Worm (Caenorhabditis elegans) whole organism, L4 larva: ENCODE data around the gene mut-14.
A peak's percentile ranks its signal among the peaks of the same experiment; 100 is the strongest.

Experiments
- F10B5.3 ChIP-seq: sonication (generic microtip); optimal IDR thresholded peaks from 2 replicates; lab custom pipeline; 2016; ENCODE audit warnings: mild to moderate bottlenecking, missing genetic modification characterization, missing compliant biosample characterization
- F26F4.8 ChIP-seq: fragments of 200-800 bp; sonication (Bioruptor generic); conservative IDR thresholded peaks from 2 replicates; pipeline ENCODE4 v1.3.6; 2022; ENCODE audit warnings: missing genetic modification characterization, missing compliant biosample characterization
- R02D3.7 ChIP-seq: fragments of 150-350 bp; sonication (generic microtip); optimal IDR thresholded peaks from 3 replicates; lab custom pipeline; 2014; ENCODE audit warnings: missing biosample characterization, missing genetic modification characterization
- T26A8.4 ChIP-seq: fragments of 200-800 bp; sonication (Bioruptor generic); IDR thresholded peaks from 2 replicates; pipeline ENCODE4 v1.3.6; 2022; ENCODE audit warnings: missing genetic modification characterization, missing compliant biosample characterization
- Y105C5A.15 ChIP-seq: fragments of 200-800 bp; sonication (Bioruptor generic); IDR thresholded peaks from 2 replicates; pipeline ENCODE4 v1.3.6; 2022; ENCODE audit warnings: missing genetic modification characterization, missing compliant biosample characterization
- Y5F2A.4 ChIP-seq: fragments of 200-800 bp; sonication (Bioruptor generic); optimal IDR thresholded peaks from 2 replicates; lab custom pipeline; 2018; ENCODE audit warnings: mild to moderate bottlenecking, missing genetic modification characterization, missing compliant biosample characterization
- Y75B8A.6 ChIP-seq: fragments of 200-800 bp; sonication (Bioruptor generic); IDR thresholded peaks from 2 replicates; pipeline ENCODE4 v1.3.6; 2022; ENCODE audit warnings: missing genetic modification reagents, missing genetic modification characterization, missing compliant biosample characterization
- ZK546.5 ChIP-seq, 2 experiments: sonication (generic microtip); optimal IDR thresholded peaks; 2 replicates each; lab custom pipeline; 2017; ENCODE audit warnings: missing biosample characterization in 2 of 2, missing genetic modification characterization in 2 of 2
- aha-1 ChIP-seq: fragments of 150-350 bp; peaks from one replicate; lab custom pipeline; 2014; ENCODE audit warnings: missing biosample characterization, missing genetic modification characterization
- aly-2 ChIP-seq: sonication (generic microtip); optimal IDR thresholded peaks from 2 replicates; lab custom pipeline; 2018; ENCODE audit warnings: missing biosample characterization, missing genetic modification characterization
- ama-1 ChIP-seq: fragments of 150-350 bp; optimal IDR thresholded peaks from 2 replicates; lab custom pipeline; 2014; ENCODE audit warnings: inconsistent platforms, mixed read lengths
- arid-1 ChIP-seq: fragments of 200-800 bp; sonication (Bioruptor generic); conservative IDR thresholded peaks from 2 replicates; pipeline ENCODE4 v1.3.6; 2022; ENCODE audit warnings: missing genetic modification reagents, missing genetic modification characterization, missing compliant biosample characterization
- ceh-20 ChIP-seq: fragments of 200-800 bp; sonication (Bioruptor generic); IDR thresholded peaks from 2 replicates; pipeline ENCODE4 v1.3.6; 2022; ENCODE audit warnings: missing genetic modification reagents, missing genetic modification characterization, missing compliant biosample characterization
- ceh-32 ChIP-seq: sonication (generic microtip); optimal IDR thresholded peaks from 2 replicates; lab custom pipeline; 2016; ENCODE audit warnings: mild to moderate bottlenecking, missing genetic modification characterization, missing compliant biosample characterization; ENCODE audit not compliant: poor library complexity
- ceh-62 ChIP-seq: sonication (generic microtip); optimal IDR thresholded peaks from 2 replicates; lab custom pipeline; 2017; ENCODE audit warnings: missing biosample characterization, missing genetic modification characterization
- ceh-82 ChIP-seq: sonication (generic microtip); optimal IDR thresholded peaks from 2 replicates; lab custom pipeline; 2017; ENCODE audit warnings: missing biosample characterization, missing genetic modification characterization
- daf-12 ChIP-seq: fragments of 150-350 bp; optimal IDR thresholded peaks from 2 replicates; lab custom pipeline; 2014; ENCODE audit warnings: missing biosample characterization, missing genetic modification reagents, missing genetic modification characterization
- dmd-8 ChIP-seq: fragments of 200-800 bp; sonication (Bioruptor generic); IDR thresholded peaks from 2 replicates; pipeline ENCODE4 v1.3.6; 2022; ENCODE audit warnings: missing genetic modification characterization, missing compliant biosample characterization
- dve-1 ChIP-seq: sonication (generic microtip); optimal IDR thresholded peaks from 2 replicates; lab custom pipeline; 2017; ENCODE audit warnings: antibody characterized with exemption, mild to moderate bottlenecking, missing genetic modification characterization, missing compliant biosample characterization; ENCODE audit not compliant: insufficient read depth
- egl-27 ChIP-seq: sonication (generic microtip); optimal IDR thresholded peaks from 3 replicates; lab custom pipeline; 2017; ENCODE audit warnings: missing biosample characterization, missing genetic modification reagents, missing genetic modification characterization
- fkh-10 ChIP-seq: fragments of 150-350 bp; optimal IDR thresholded peaks from 2 replicates; lab custom pipeline; 2014; ENCODE audit warnings: missing biosample characterization, missing genetic modification reagents, missing genetic modification characterization
- hif-1 ChIP-seq, 2 experiments: sonication (generic microtip); optimal IDR thresholded peaks; 2 replicates each; lab custom pipeline; 2016 to 2017; ENCODE audit warnings: missing compliant biosample characterization in 2 of 2, missing genetic modification characterization in 2 of 2, missing genetic modification reagents in 2 of 2, missing genotype in 2 of 2, mild to moderate bottlenecking in 1 of 2
- hlh-11 ChIP-seq: fragments of 200-800 bp; sonication (Bioruptor generic); optimal IDR thresholded peaks from 2 replicates; lab custom pipeline; 2018; ENCODE audit warnings: mild to moderate bottlenecking, missing genetic modification characterization, missing compliant biosample characterization
- lin-1 ChIP-seq: fragments of 200-800 bp; sonication (Bioruptor generic); IDR thresholded peaks from 2 replicates; pipeline ENCODE4 v1.3.6; 2022; ENCODE audit warnings: missing genetic modification reagents, missing genetic modification characterization, missing compliant biosample characterization
- lin-13 ChIP-seq: fragments of 150-350 bp; optimal IDR thresholded peaks from 2 replicates; lab custom pipeline; 2014; ENCODE audit warnings: missing biosample characterization, missing genetic modification reagents, missing genetic modification characterization
- lin-15B ChIP-seq: fragments of 150-350 bp; sonication (generic microtip); optimal IDR thresholded peaks from 3 replicates; lab custom pipeline; 2014; ENCODE audit warnings: missing biosample characterization, missing genetic modification characterization
- lin-29 ChIP-seq: fragments of 200-800 bp; sonication (Bioruptor generic); IDR thresholded peaks from 2 replicates; pipeline ENCODE4 v1.3.6; 2022; ENCODE audit warnings: missing genetic modification reagents, missing genetic modification characterization, missing compliant biosample characterization
- lin-39 ChIP-seq: fragments of 150-350 bp; optimal IDR thresholded peaks from 2 replicates; lab custom pipeline; 2014; ENCODE audit warnings: missing biosample characterization, missing genetic modification reagents, missing genetic modification characterization
- madf-9 ChIP-seq: fragments of 200-800 bp; sonication (Bioruptor generic); conservative IDR thresholded peaks from 2 replicates; pipeline ENCODE4 v1.3.6; 2022; ENCODE audit warnings: missing genetic modification reagents, missing genetic modification characterization, missing compliant biosample characterization
- mdl-1 ChIP-seq, 2 experiments: fragments of 150-350 bp in 1 of 2; sonication (generic microtip) in 1 of 2; optimal IDR thresholded peaks; 2 replicates each; lab custom pipeline; 2014 to 2017; ENCODE audit warnings: missing biosample characterization in 2 of 2, missing genetic modification characterization in 2 of 2
- mxl-2 ChIP-seq: fragments of 200-800 bp; sonication (Bioruptor generic); conservative IDR thresholded peaks from 2 replicates; pipeline ENCODE4 v1.3.6; 2022; ENCODE audit warnings: missing genetic modification reagents, missing genetic modification characterization, missing compliant biosample characterization
- mxl-3 ChIP-seq: fragments of 200-800 bp; sonication (Bioruptor generic); optimal IDR thresholded peaks from 2 replicates; lab custom pipeline; 2018; ENCODE audit warnings: mild to moderate bottlenecking, missing genetic modification characterization, missing compliant biosample characterization
- nhr-10 ChIP-seq: fragments of 150-350 bp; optimal IDR thresholded peaks from 2 replicates; lab custom pipeline; 2014; ENCODE audit warnings: missing biosample characterization, missing genetic modification characterization
- nhr-28 ChIP-seq: fragments of 150-350 bp; optimal IDR thresholded peaks from 2 replicates; lab custom pipeline; 2014; ENCODE audit warnings: missing biosample characterization, missing genetic modification characterization
- nhr-41 ChIP-seq: fragments of 200-800 bp; sonication (Bioruptor generic); IDR thresholded peaks from 2 replicates; pipeline ENCODE4 v1.3.6; 2022; ENCODE audit warnings: missing genetic modification reagents, missing genetic modification characterization, missing compliant biosample characterization
- nhr-42 ChIP-seq: fragments of 200-800 bp; sonication (Bioruptor generic); IDR thresholded peaks from 2 replicates; pipeline ENCODE4 v1.3.6; 2022; ENCODE audit warnings: missing genetic modification characterization, missing compliant biosample characterization
- nhr-6 ChIP-seq: fragments of 150-350 bp; optimal IDR thresholded peaks from 2 replicates; lab custom pipeline; 2014; ENCODE audit warnings: missing biosample characterization, missing genetic modification characterization
- nhr-76 ChIP-seq: fragments of 150-350 bp; optimal IDR thresholded peaks from 2 replicates; lab custom pipeline; 2014; ENCODE audit warnings: missing biosample characterization, missing genetic modification characterization
- nhr-77 ChIP-seq: fragments of 150-350 bp; optimal IDR thresholded peaks from 2 replicates; lab custom pipeline; 2014; ENCODE audit warnings: missing biosample characterization, missing genetic modification characterization
- php-3 ChIP-seq: fragments of 200-800 bp; sonication (Bioruptor generic); IDR thresholded peaks from 2 replicates; pipeline ENCODE4 v1.3.6; 2022; ENCODE audit warnings: missing genetic modification reagents, missing genetic modification characterization, missing compliant biosample characterization
- saeg-2 ChIP-seq: fragments of 200-800 bp; sonication (Bioruptor generic); IDR thresholded peaks from 2 replicates; pipeline ENCODE4 v1.3.6; 2022; ENCODE audit warnings: missing genetic modification reagents, missing genetic modification characterization, missing compliant biosample characterization
- skn-1 ChIP-seq: fragments of 150-350 bp; optimal IDR thresholded peaks from 2 replicates; lab custom pipeline; 2014; ENCODE audit warnings: missing biosample characterization, missing genetic modification characterization
- tag-97 ChIP-seq: fragments of 200-800 bp; sonication (Bioruptor generic); IDR thresholded peaks from 2 replicates; pipeline ENCODE4 v1.3.6; 2022; ENCODE audit warnings: missing genetic modification characterization, missing compliant biosample characterization
- unc-62 ChIP-seq, 3 experiments: fragments of 150-350 bp in 1 of 3; sonication (generic microtip); optimal IDR thresholded peaks in 2 of 3; peaks in 1 of 3; 1 replicate in 1 of 3; 2 replicates in 2 of 3; lab custom pipeline; 2014 to 2017; ENCODE audit warnings: missing biosample characterization in 3 of 3, missing genetic modification characterization in 3 of 3, missing genetic modification reagents in 3 of 3, missing genotype in 1 of 3
- zfp-2 ChIP-seq: sonication (generic microtip); optimal IDR thresholded peaks from 2 replicates; lab custom pipeline; 2016; ENCODE audit warnings: mild to moderate bottlenecking, missing genetic modification characterization, missing compliant biosample characterization
- zip-11 ChIP-seq: fragments of 200-800 bp; sonication (Bioruptor generic); IDR thresholded peaks from 2 replicates; pipeline ENCODE4 v1.3.6; 2022; ENCODE audit warnings: missing genetic modification characterization, missing compliant biosample characterization
- ztf-11 ChIP-seq: fragments of 150-350 bp; optimal IDR thresholded peaks from 2 replicates; lab custom pipeline; 2014; ENCODE audit warnings: missing biosample characterization, missing genetic modification characterization
- ztf-7 ChIP-seq: fragments of 150-350 bp; optimal IDR thresholded peaks from 2 replicates; lab custom pipeline; 2014; ENCODE audit warnings: missing biosample characterization, missing genetic modification characterization

mut-14 gene

DNA sequence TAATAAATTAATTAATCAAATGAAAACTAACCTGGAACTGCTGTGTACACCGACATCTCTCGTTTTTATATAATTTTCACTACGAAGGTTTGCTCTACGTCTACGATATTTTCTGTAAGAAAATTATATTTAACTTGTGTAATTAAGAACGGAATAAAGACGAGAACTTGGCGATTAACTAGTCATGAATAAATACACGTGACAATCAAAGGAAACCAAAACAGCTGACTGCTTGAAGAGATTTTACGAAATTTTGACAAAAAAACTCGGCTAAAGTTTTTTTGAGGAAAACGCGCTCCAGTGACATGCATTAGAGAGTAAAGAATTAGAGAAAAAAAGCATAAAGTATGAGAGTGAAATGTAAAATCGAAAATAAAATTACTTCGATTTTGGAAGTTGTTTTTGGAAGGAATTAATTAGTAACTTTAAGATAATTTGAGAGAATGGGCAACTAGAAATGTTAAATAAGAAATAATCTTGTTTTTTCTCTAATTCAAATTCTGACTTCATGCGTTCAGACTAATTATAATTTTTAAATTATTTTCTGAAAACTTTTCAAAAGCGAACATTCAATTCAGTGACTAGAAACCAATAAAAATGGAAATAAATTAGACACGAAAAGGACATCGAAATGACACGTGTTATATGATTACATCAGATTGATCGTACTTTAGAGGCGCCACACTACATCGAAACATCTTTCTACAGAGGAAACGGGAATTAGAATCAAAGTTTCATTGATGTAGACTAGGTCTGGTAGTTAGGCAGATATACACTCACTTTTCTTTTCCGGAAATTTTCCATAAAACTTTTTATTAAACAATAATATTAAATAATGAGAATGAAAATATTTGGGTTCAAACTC, 26.8 kb upstream of the mut-14 start, which contains the start of gene F25B4.7 (continued):
- TF ChIP-seq lin-15B (tag; lab: Kevin White, UChicago) (no peak), nhr-77 (tag; lab: Kevin White, UChicago) (no peak), nhr-6 (tag; lab: Kevin White, UChicago) (no peak), aly-2 (tag; lab: Kevin White, UChicago) (no peak), lin-13 (GFP tag; lab: Kevin White, UChicago) (no peak), ZK546.5 (tag; optimal IDR thresholded peaks at IDR 0.05; lab: Kevin White, UChicago) (no peak), lin-39 (tag; lab: Kevin White, UChicago) (no peak), ceh-20 (GFP tag; lab: Robert Waterston, UW) (no peak), fkh-10 (GFP tag; lab: Kevin White, UChicago) (no peak), zfp-2 (tag; lab: Kevin White, UChicago) (no peak), unc-62 (GFP tag; optimal IDR thresholded peaks at IDR 0.05 in 1 of 2; lab: Kevin White, UChicago) (peak in 1 of 2 experiments; percentile 43), unc-62 (tag; optimal IDR thresholded peaks at IDR 0.05; lab: Kevin White, UChicago) (no peak), Y75B8A.6 (GFP tag; lab: Robert Waterston, UW) (no peak), mdl-1 (tag; optimal IDR thresholded peaks at IDR 0.05; lab: Kevin White, UChicago) (peak in 1 of 2 experiments; percentile 64), ama-1 (lab: Kevin White, UChicago) (no peak), ztf-7 (tag; lab: Kevin White, UChicago) (peak; percentile 54), hlh-11 (peak; percentile 11), madf-9 (GFP tag; lab: Robert Waterston, UW) (no peak), F10B5.3 (tag; lab: Kevin White, UChicago) (no peak), T26A8.4 (GFP tag; lab: Robert Waterston, UW) (no peak), hif-1 (tag; optimal IDR thresholded peaks at IDR 0.05; lab: Kevin White, UChicago) (no peak), egl-27 (tag; lab: Kevin White, UChicago) (no peak), nhr-41 (GFP tag; lab: Robert Waterston, UW) (no peak), nhr-28 (tag; lab: Kevin White, UChicago) (peak; percentile 55), saeg-2 (GFP tag; lab: Robert Waterston, UW) (no peak), aha-1 (tag; lab: Kevin White, UChicago) (peak; percentile 71), nhr-76 (tag; lab: Kevin White, UChicago) (no peak), nhr-10 (tag; lab: Kevin White, UChicago) (no peak), R02D3.7 (tag; lab: Kevin White, UChicago) (no peak), mxl-2 (GFP tag; lab: Robert Waterston, UW) (no peak), zip-11 (GFP tag; lab: Robert Waterston, UW) (no peak), Y5F2A.4 (GFP tag; lab: Kevin White, UChicago) (no peak), mxl-3 (GFP tag; lab: Kevin White, UChicago) (peak; percentile 44), dve-1 (no peak), ceh-32 (no peak), nhr-42 (no peak), daf-12 (no peak), Y105C5A.15 (GFP tag; lab: Robert Waterston, UW) (no peak), dmd-8 (GFP tag; lab: Robert Waterston, UW) (no peak), ztf-11 (tag; lab: Kevin White, UChicago) (no peak), skn-1 (tag; lab: Kevin White, UChicago) (no peak), ceh-62 (tag; lab: Kevin White, UChicago) (no peak), arid-1 (GFP tag; lab: Robert Waterston, UW) (no peak), ceh-82 (tag; lab: Kevin White, UChicago) (no peak), lin-1 (no peak), lin-29 (no peak), php-3 (GFP tag; lab: Robert Waterston, UW) (no peak), F26F4.8 (GFP tag; lab: Robert Waterston, UW) (no peak), tag-97 (GFP tag; lab: Robert Waterston, UW) (no peak)
